Worm (Caenorhabditis elegans): ENCODE results near the gene F14H8.8.

DNA sequence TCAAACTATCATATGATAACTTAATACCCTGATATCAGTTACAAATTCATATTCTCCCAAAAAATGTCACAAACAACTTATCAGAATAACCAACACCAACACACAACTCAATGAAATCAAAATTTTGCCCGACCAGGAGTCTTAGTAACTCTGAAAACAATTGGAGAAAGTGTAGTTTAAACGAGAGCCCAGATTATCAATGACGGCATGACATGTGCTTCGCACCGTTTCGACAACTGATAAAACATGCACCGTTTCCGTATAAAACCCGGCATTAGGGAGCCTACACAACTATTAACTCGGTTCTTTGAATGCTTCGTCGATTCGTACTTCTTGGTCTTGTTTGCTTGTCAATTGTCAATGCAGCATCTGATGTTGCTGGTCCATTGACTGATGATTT, 35.6 kb upstream of the F14H8.8 start, which contains the start of gene fil-1:
- no peak for TF ChIP-seq unc-62 (GFP tag; optimal IDR thresholded peaks at IDR 0.05)
- no peak for TF ChIP-seq hlh-26 (GFP tag; conservative IDR thresholded peaks at IDR 0.05)
- TF ChIP-seq Y53F4B.3 (GFP tag; IDR thresholded peaks at IDR 0.05), result no peak
- no peak for TF ChIP-seq ztf-26 (tag; optimal IDR thresholded peaks at IDR 0.05)
- no peak for TF ChIP-seq F52B5.7 (tag; optimal IDR thresholded peaks at IDR 0.05)
